Worm (Caenorhabditis elegans): Measurements from ENCODE around the gene C15H9.5.

DNA sequence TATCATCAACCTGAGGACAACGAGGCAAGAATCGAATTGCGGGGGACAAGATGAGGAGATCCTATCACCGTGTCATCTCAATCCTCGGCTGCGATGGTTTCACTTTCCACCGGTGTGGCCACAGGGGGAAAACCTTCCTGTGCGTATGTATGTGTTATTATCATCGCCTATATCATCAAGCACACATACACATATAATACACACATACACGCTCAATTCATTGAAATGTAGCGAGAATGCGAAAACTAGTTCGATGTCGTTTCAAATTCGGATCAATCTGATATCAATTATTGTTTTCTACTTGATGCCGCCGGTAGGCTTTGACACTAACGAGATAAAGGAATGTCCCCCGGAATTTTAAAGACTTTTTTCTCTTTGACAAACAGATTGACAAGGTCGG is 42.3 kb upstream of the C15H9.5 start:
- no peak for TF ChIP-seq pha-4 (tag; optimal IDR thresholded peaks at IDR 0.05)
- no peak for TF ChIP-seq snpc-4 (tag; optimal IDR thresholded peaks at IDR 0.05)

Measured in whole organism, mixed stage, embryonic.